Worm (Caenorhabditis elegans) whole organism, early embryonic: Measurements from ENCODE around the gene dlc-1.

Experiments used
- B0310.2 ChIP-seq: sonication (generic microtip); optimal IDR thresholded peaks from 2 replicates; lab custom pipeline; 2016; ENCODE audit warnings: mild to moderate bottlenecking, missing genetic modification characterization, missing compliant biosample characterization
- F13C5.2 ChIP-seq: sonication (generic microtip); optimal IDR thresholded peaks from 2 replicates; lab custom pipeline; 2017; ENCODE audit warnings: mild to moderate bottlenecking, missing genetic modification characterization, inconsistent platforms, missing compliant biosample characterization
- ama-1 ChIP-seq: fragments of 150-350 bp; optimal IDR thresholded peaks from 2 replicates; lab custom pipeline; 2014
- ceh-13 ChIP-seq: fragments of 200-800 bp; sonication (Bioruptor generic); optimal IDR thresholded peaks from 2 replicates; lab custom pipeline; 2018; ENCODE audit warnings: mild to moderate bottlenecking, missing genetic modification characterization, missing compliant biosample characterization
- ceh-36 ChIP-seq: sonication (generic microtip); optimal IDR thresholded peaks from 2 replicates; lab custom pipeline; 2016; ENCODE audit warnings: missing genetic modification characterization, inconsistent platforms, missing compliant biosample characterization
- ets-7 ChIP-seq: sonication (generic microtip); optimal IDR thresholded peaks from 2 replicates; lab custom pipeline; 2016; ENCODE audit warnings: missing genotype, missing genetic modification characterization, missing compliant biosample characterization
- flt-1 ChIP-seq: fragments of 200-800 bp; sonication (Bioruptor generic); IDR thresholded peaks from 2 replicates; pipeline ENCODE4 v1.3.6; 2022; ENCODE audit warnings: missing genetic modification characterization, missing compliant biosample characterization
- hmbx-1 ChIP-seq: sonication (generic microtip); optimal IDR thresholded peaks from 2 replicates; lab custom pipeline; 2016; ENCODE audit warnings: mild to moderate bottlenecking, missing genetic modification characterization, missing compliant biosample characterization
- hmg-4 ChIP-seq: fragments of 200-800 bp; sonication (Bioruptor generic); optimal IDR thresholded peaks from 2 replicates; lab custom pipeline; 2018; ENCODE audit warnings: mild to moderate bottlenecking, missing genetic modification characterization, missing compliant biosample characterization
- hnd-1 ChIP-seq: sonication (generic microtip); optimal IDR thresholded peaks from 2 replicates; lab custom pipeline; 2016; ENCODE audit warnings: missing genetic modification characterization, missing compliant biosample characterization
- pes-1 ChIP-seq: fragments of 200-800 bp; sonication (Bioruptor generic); IDR thresholded peaks from 2 replicates; pipeline ENCODE4 v1.3.6; 2022; ENCODE audit warnings: missing genetic modification reagents, missing genetic modification characterization, missing compliant biosample characterization
- scrt-1 ChIP-seq: fragments of 200-800 bp; sonication (Bioruptor generic); IDR thresholded peaks from 2 replicates; pipeline ENCODE4 v1.3.6; 2022; ENCODE audit warnings: missing genetic modification characterization, missing compliant biosample characterization
- sea-1 ChIP-seq: fragments of 200-800 bp; sonication (Bioruptor generic); conservative IDR thresholded peaks from 2 replicates; pipeline ENCODE4 v1.3.6; 2022; ENCODE audit warnings: missing genetic modification characterization, missing compliant biosample characterization

ce11 chrIII:6419409-6419944 lies 44.1 kb downstream of the dlc-1 start, which contains the start of gene atgl-1:
- TF ChIP-seq hnd-1 (tag; lab: Kevin White, UChicago) = no peak
- TF ChIP-seq hmg-4 (GFP tag; lab: Kevin White, UChicago) = no peak
- TF ChIP-seq flt-1 = no peak
- no peak for TF ChIP-seq ama-1 (lab: Kevin White, UChicago)
- no peak for TF ChIP-seq scrt-1 (GFP tag; lab: Robert Waterston, UW)
- TF ChIP-seq ceh-36 (tag; lab: Kevin White, UChicago) = no peak
- no peak for TF ChIP-seq hmbx-1
- TF ChIP-seq B0310.2 = no peak
- TF ChIP-seq ets-7 (tag; lab: Kevin White, UChicago) = no peak
- TF ChIP-seq pes-1 (GFP tag; lab: Robert Waterston, UW) = no peak
- TF ChIP-seq ceh-13 (GFP tag; lab: Kevin White, UChicago) = no peak
- no peak for TF ChIP-seq sea-1 (GFP tag; lab: Robert Waterston, UW)
- no peak for TF ChIP-seq F13C5.2 (tag; lab: Kevin White, UChicago)
